Fruit fly (Drosophila melanogaster): ENCODE results near the gene Hsp68.
A peak's percentile ranks its signal among the peaks of the same experiment; 100 is the strongest.

The Hsp68 gene

DNA sequence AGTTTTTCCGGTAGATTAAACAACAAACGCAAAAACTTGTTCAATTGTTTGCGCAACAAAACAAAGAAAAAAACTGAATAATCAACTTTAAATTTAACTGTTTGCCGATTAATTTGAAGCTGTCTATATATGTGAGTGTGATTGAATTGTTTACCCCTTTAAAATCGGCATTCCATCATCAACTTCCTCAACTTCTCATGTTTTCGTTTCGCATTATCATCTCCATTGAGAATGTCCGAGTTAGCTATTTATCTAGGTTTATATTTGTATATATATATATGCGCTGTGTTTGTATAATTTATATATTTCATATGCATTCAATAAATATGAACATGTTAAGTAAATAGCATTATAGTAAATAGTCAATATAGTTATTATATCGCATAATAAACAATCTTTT is 45.3 kb upstream of the Hsp68 start (continued):
- TF ChIP-seq Hmr (GFP tag; optimal IDR thresholded peaks at IDR 0.05), result peak; percentile 65
- no peak for TF ChIP-seq ems (GFP tag; optimal IDR thresholded peaks at IDR 0.05)
- TF ChIP-seq CG6272 (GFP tag; IDR thresholded peaks at IDR 0.05), result no peak
- no peak for TF ChIP-seq hb (GFP tag; IDR thresholded peaks at IDR 0.05; ENCODE audit: partially characterized antibody)
- no peak for TF ChIP-seq CG31365 (tag; optimal IDR thresholded peaks at IDR 0.05)
- no peak for TF ChIP-seq slbo (GFP tag; IDR thresholded peaks at IDR 0.05)
- no peak for TF ChIP-seq Xbp1 (GFP tag; optimal IDR thresholded peaks at IDR 0.05)
- TF ChIP-seq CG17385 (GFP tag; optimal IDR thresholded peaks at IDR 0.05), result no peak
- no peak for TF ChIP-seq CG7271 (tag; optimal IDR thresholded peaks at IDR 0.05)
- no peak for TF ChIP-seq CG1529 (GFP tag; optimal IDR thresholded peaks at IDR 0.05)
- TF ChIP-seq tgo (GFP tag; IDR thresholded peaks at IDR 0.05), result no peak
- TF ChIP-seq crol (GFP tag; IDR thresholded peaks at IDR 0.05), result no peak
- no peak for TF ChIP-seq CG1647 (GFP tag; optimal IDR thresholded peaks at IDR 0.05)
- TF ChIP-seq CG13287 (GFP tag; IDR thresholded peaks at IDR 0.05; ENCODE audit: partially characterized antibody), result no peak
- TF ChIP-seq onecut (GFP tag; IDR thresholded peaks at IDR 0.05), result no peak
- TF ChIP-seq crc (GFP tag; optimal IDR thresholded peaks at IDR 0.05), result no peak
- TF ChIP-seq Kr (GFP tag; optimal IDR thresholded peaks at IDR 0.05), result no peak
- peak; percentile 42 for TF ChIP-seq caup (GFP tag; optimal IDR thresholded peaks at IDR 0.05; ENCODE audit: severe bottlenecking)
- TF ChIP-seq CG15696 (tag; optimal IDR thresholded peaks at IDR 0.05), result no peak
- TF ChIP-seq CG12659 (GFP tag; optimal IDR thresholded peaks at IDR 0.05), result peak; percentile 11
- TF ChIP-seq BtbVII (GFP tag; optimal IDR thresholded peaks at IDR 0.05), result peak; percentile 57
- no peak for TF ChIP-seq NC2β (GFP tag; optimal IDR thresholded peaks at IDR 0.05)
- TF ChIP-seq Jarid2 (GFP tag; optimal IDR thresholded peaks at IDR 0.05), result no peak
- no peak for TF ChIP-seq CG7839 (tag; optimal IDR thresholded peaks at IDR 0.05)
- peak; percentile 23 for TF ChIP-seq CG1233 (GFP tag; optimal IDR thresholded peaks at IDR 0.05)
- TF ChIP-seq Mes4 (GFP tag; optimal IDR thresholded peaks at IDR 0.05), result no peak
- no peak for TF ChIP-seq dan (GFP tag; IDR thresholded peaks at IDR 0.05)
- TF ChIP-seq CG8290 (GFP tag; optimal IDR thresholded peaks at IDR 0.05), result no peak
- TF ChIP-seq CG8290 (tag; optimal IDR thresholded peaks at IDR 0.05), result no peak
- TF ChIP-seq CG13123 (GFP tag; optimal IDR thresholded peaks at IDR 0.05), result no peak
- no peak for TF ChIP-seq sim (GFP tag; IDR thresholded peaks at IDR 0.05)
- peak; percentile 23 for TF ChIP-seq sug (tag; optimal IDR thresholded peaks at IDR 0.05)
- no peak for TF ChIP-seq CG4707 (GFP tag; optimal IDR thresholded peaks at IDR 0.05)
- TF ChIP-seq so (GFP tag; IDR thresholded peaks at IDR 0.05), result no peak
- peak; percentile 40 for TF ChIP-seq CG3281 (GFP tag; optimal IDR thresholded peaks at IDR 0.05)
- no peak for TF ChIP-seq CG11247 (GFP tag; IDR thresholded peaks at IDR 0.05)
- TF ChIP-seq CG17829 (tag; optimal IDR thresholded peaks at IDR 0.05), result no peak
- TF ChIP-seq CG2120 (GFP tag; optimal IDR thresholded peaks at IDR 0.05), result no peak
- no peak for TF ChIP-seq tio (GFP tag; optimal IDR thresholded peaks at IDR 0.05)
- TF ChIP-seq Dek (tag; optimal IDR thresholded peaks at IDR 0.05), result peak; percentile 7
- TF ChIP-seq CG2202 (tag; optimal IDR thresholded peaks at IDR 0.05), result no peak
- no peak for TF ChIP-seq sob (GFP tag; IDR thresholded peaks at IDR 0.05)
- no peak for TF ChIP-seq CG34376 (GFP tag; optimal IDR thresholded peaks at IDR 0.05)
- no peak for TF ChIP-seq CG32772 (GFP tag; IDR thresholded peaks at IDR 0.05)
- TF ChIP-seq gsb (GFP tag; IDR thresholded peaks at IDR 0.05), result no peak
- TF ChIP-seq Optix (GFP tag; IDR thresholded peaks at IDR 0.05), result no peak
- TF ChIP-seq CG13624 (GFP tag; optimal IDR thresholded peaks at IDR 0.05), result no peak
- TF ChIP-seq CG1603 (tag; optimal IDR thresholded peaks at IDR 0.05), result no peak
- TF ChIP-seq GATAe (GFP tag; conservative IDR thresholded peaks at IDR 0.05), result no peak
- TF ChIP-seq CG9797 (GFP tag; optimal IDR thresholded peaks at IDR 0.05), result no peak
- no peak for TF ChIP-seq stwl (tag; optimal IDR thresholded peaks at IDR 0.05)
- TF ChIP-seq CG10431 (GFP tag; optimal IDR thresholded peaks at IDR 0.05), result no peak
- no peak for TF ChIP-seq zfh1 (GFP tag; IDR thresholded peaks at IDR 0.05)

Measured in whole organism, embryonic.